Worm (Caenorhabditis elegans): ENCODE data around the gene sdz-31.

- TF ChIP-seq Y67H2A.10 (GFP tag; conservative IDR thresholded peaks at IDR 0.05): no peak
- no peak for TF ChIP-seq ztf-28 (GFP tag; IDR thresholded peaks at IDR 0.05)
- no peak for TF ChIP-seq F22D6.2 (tag; optimal IDR thresholded peaks at IDR 0.05)
- TF ChIP-seq let-526 (GFP tag; IDR thresholded peaks at IDR 0.05): no peak
- no peak for TF ChIP-seq akir-1 (GFP tag; optimal IDR thresholded peaks at IDR 0.05)
- no peak for TF ChIP-seq efl-1 (GFP tag; optimal IDR thresholded peaks at IDR 0.05)
- no peak for TF ChIP-seq sea-2 (GFP tag; IDR thresholded peaks at IDR 0.05)
- no peak for TF ChIP-seq F55B11.4 (tag; optimal IDR thresholded peaks at IDR 0.05; ENCODE audit: borderline replicate concordance, insufficient read depth)
- TF ChIP-seq K11D2.4 (GFP tag; IDR thresholded peaks at IDR 0.05): no peak
Observed at ce11 chrV:9871339-9871738, 8.6 kb upstream of the sdz-31 start, which contains the start of gene srab-18.

All from whole organism, young adult.